Worm (Caenorhabditis elegans) whole organism, L1 larva: ENCODE data around the gene K08B5.1.

Experiments
- C16A3.4 ChIP-seq: fragments of 150-350 bp; optimal IDR thresholded peaks from 2 replicates; lab custom pipeline; 2014; ENCODE audit warnings: missing biosample characterization, missing genetic modification characterization
- Y116A8C.19 ChIP-seq: sonication (generic microtip); optimal IDR thresholded peaks from 2 replicates; lab custom pipeline; 2016; ENCODE audit warnings: missing compliant biosample characterization, missing genetic modification characterization, borderline replicate concordance
- aha-1 ChIP-seq: fragments of 150-350 bp; optimal IDR thresholded peaks from 2 replicates; lab custom pipeline; 2014; ENCODE audit warnings: missing biosample characterization, missing genetic modification characterization
- blmp-1 ChIP-seq: fragments of 150-350 bp; optimal IDR thresholded peaks from 2 replicates; lab custom pipeline; 2014; ENCODE audit warnings: missing biosample characterization, missing genetic modification characterization
- ceh-63 ChIP-seq: fragments of 200-800 bp; sonication (Bioruptor generic); optimal IDR thresholded peaks from 2 replicates; lab custom pipeline; 2018; ENCODE audit warnings: mild to moderate bottlenecking, missing genetic modification characterization, missing compliant biosample characterization
- ceh-90 ChIP-seq: sonication (generic microtip); optimal IDR thresholded peaks from 2 replicates; lab custom pipeline; 2016; ENCODE audit warnings: missing genetic modification characterization, missing compliant biosample characterization
- dsc-1 ChIP-seq: sonication (generic microtip); optimal IDR thresholded peaks from 2 replicates; lab custom pipeline; 2016; ENCODE audit warnings: mild to moderate bottlenecking, missing genetic modification characterization, missing compliant biosample characterization
- efl-1 ChIP-seq, 4 experiments: fragments of 150-350 bp; optimal IDR thresholded peaks in 3 of 4; peaks in 1 of 4; 1 replicate in 1 of 4; 2 replicates in 3 of 4; lab custom pipeline; 2014; ENCODE audit warnings: missing biosample characterization in 2 of 4, missing genetic modification characterization in 2 of 4, missing genetic modification reagents in 2 of 4
- efl-3 ChIP-seq: fragments of 200-800 bp; sonication (Bioruptor generic); optimal IDR thresholded peaks from 2 replicates; lab custom pipeline; 2018; ENCODE audit warnings: mild to moderate bottlenecking, missing genetic modification characterization, missing compliant biosample characterization
- egl-13 ChIP-seq: sonication (generic microtip); optimal IDR thresholded peaks from 2 replicates; lab custom pipeline; 2016; ENCODE audit warnings: missing genotype, missing genetic modification reagents, missing genetic modification characterization, missing compliant biosample characterization
- ets-5 ChIP-seq: fragments of 200-800 bp; sonication (Bioruptor generic); IDR thresholded peaks from 2 replicates; pipeline ENCODE4 v1.3.6; 2022; ENCODE audit warnings: missing genetic modification characterization, missing compliant biosample characterization
- fkh-8 ChIP-seq: sonication (generic microtip); optimal IDR thresholded peaks from 2 replicates; lab custom pipeline; 2016; ENCODE audit warnings: mild to moderate bottlenecking, missing genetic modification characterization, missing compliant biosample characterization
- grh-1 ChIP-seq: fragments of 200-800 bp; sonication (Bioruptor generic); IDR thresholded peaks from 2 replicates; pipeline ENCODE4 v1.3.6; 2022; ENCODE audit warnings: missing genetic modification reagents, missing genetic modification characterization, missing compliant biosample characterization
- hlh-17 ChIP-seq: fragments of 200-800 bp; sonication (Bioruptor generic); optimal IDR thresholded peaks from 2 replicates; lab custom pipeline; 2018; ENCODE audit warnings: missing genetic modification characterization, mild to moderate bottlenecking, missing compliant biosample characterization, moderate library complexity, borderline replicate concordance
- hlh-4 ChIP-seq: sonication (generic microtip); optimal IDR thresholded peaks from 2 replicates; lab custom pipeline; 2016; ENCODE audit warnings: mild to moderate bottlenecking, missing genetic modification characterization, missing compliant biosample characterization
- hpl-2 ChIP-seq: fragments of 150-350 bp; optimal IDR thresholded peaks from 2 replicates; lab custom pipeline; 2014; ENCODE audit warnings: missing biosample characterization, missing genetic modification reagents, missing genetic modification characterization
- irx-1 ChIP-seq: sonication (generic microtip); optimal IDR thresholded peaks from 2 replicates; lab custom pipeline; 2016; ENCODE audit warnings: missing genetic modification characterization, missing compliant biosample characterization
- isw-1 ChIP-seq: fragments of 200-800 bp; sonication (Bioruptor generic); IDR thresholded peaks from 2 replicates; pipeline ENCODE4 v1.3.6; 2022; ENCODE audit warnings: missing genetic modification characterization, missing compliant biosample characterization
- jun-1 ChIP-seq: fragments of 150-350 bp; optimal IDR thresholded peaks from 2 replicates; lab custom pipeline; 2014; ENCODE audit warnings: missing biosample characterization, missing genetic modification reagents, missing genetic modification characterization
- lin-13 ChIP-seq: fragments of 150-350 bp; optimal IDR thresholded peaks from 2 replicates; lab custom pipeline; 2014; ENCODE audit warnings: missing biosample characterization, missing genetic modification reagents, missing genetic modification characterization
- lin-14 ChIP-seq: fragments of 200-800 bp; sonication (Bioruptor generic); optimal IDR thresholded peaks from 2 replicates; lab custom pipeline; 2018; ENCODE audit warnings: mild to moderate bottlenecking, missing genetic modification characterization, moderate library complexity, missing compliant biosample characterization
- lin-35 ChIP-seq, 2 experiments: fragments of 150-350 bp; optimal IDR thresholded peaks; 2 replicates each; lab custom pipeline; 2014; ENCODE audit warnings: missing biosample characterization in 2 of 2, missing genetic modification characterization in 2 of 2, missing genetic modification reagents in 2 of 2
- lin-39 ChIP-seq: fragments of 150-350 bp; optimal IDR thresholded peaks from 2 replicates; lab custom pipeline; 2014; ENCODE audit warnings: missing biosample characterization, missing genetic modification reagents, missing genetic modification characterization
- lsy-2 ChIP-seq, 2 experiments: fragments of 150-350 bp; optimal IDR thresholded peaks; 2 replicates each; lab custom pipeline; 2014; ENCODE audit warnings: missing biosample characterization in 2 of 2, missing genetic modification characterization in 2 of 2
- mab-9 ChIP-seq: fragments of 200-800 bp; sonication (Bioruptor generic); IDR thresholded peaks from 2 replicates; pipeline ENCODE4 v1.3.6; 2022; ENCODE audit warnings: missing genetic modification reagents, missing genetic modification characterization, missing compliant biosample characterization
- mdl-1 ChIP-seq, 2 experiments: fragments of 150-350 bp; optimal IDR thresholded peaks; 2 replicates each; lab custom pipeline; 2014 to 2017; ENCODE audit warnings: missing biosample characterization in 2 of 2, missing genetic modification characterization in 2 of 2, inconsistent platforms in 1 of 2
- nhr-11 ChIP-seq: fragments of 150-350 bp; optimal IDR thresholded peaks from 2 replicates; lab custom pipeline; 2014; ENCODE audit warnings: missing biosample characterization, missing genetic modification characterization
- nhr-28 ChIP-seq: fragments of 150-350 bp; optimal IDR thresholded peaks from 2 replicates; lab custom pipeline; 2014; ENCODE audit warnings: missing biosample characterization, missing genetic modification characterization
- nhr-71 ChIP-seq: sonication (generic microtip); optimal IDR thresholded peaks from 2 replicates; lab custom pipeline; 2016; ENCODE audit warnings: mild to moderate bottlenecking, missing genetic modification characterization, moderate library complexity, missing compliant biosample characterization
- nhr-85 ChIP-seq: sonication (generic microtip); peaks from one replicate; lab custom pipeline; 2016; ENCODE audit warnings: missing genetic modification characterization, inconsistent platforms, missing compliant biosample characterization
- pag-3 ChIP-seq: sonication (generic microtip); optimal IDR thresholded peaks from 2 replicates; lab custom pipeline; 2017; ENCODE audit warnings: missing genetic modification characterization, mild to moderate bottlenecking, missing compliant biosample characterization, antibody characterized with exemption, borderline replicate concordance; ENCODE audit not compliant: insufficient read depth
- pax-3 ChIP-seq: fragments of 200-800 bp; sonication (Bioruptor generic); optimal IDR thresholded peaks from 2 replicates; lab custom pipeline; 2018; ENCODE audit warnings: mild to moderate bottlenecking, missing genetic modification characterization, moderate library complexity, missing compliant biosample characterization
- rnt-1 ChIP-seq: sonication (generic microtip); optimal IDR thresholded peaks from 2 replicates; lab custom pipeline; 2016; ENCODE audit warnings: mild to moderate bottlenecking, missing genetic modification characterization, moderate library complexity, missing compliant biosample characterization
- skn-1 ChIP-seq: fragments of 150-350 bp; optimal IDR thresholded peaks from 2 replicates; lab custom pipeline; 2014; ENCODE audit warnings: missing biosample characterization, missing genetic modification characterization
- snpc-4 ChIP-seq: fragments of 150-350 bp; optimal IDR thresholded peaks from 2 replicates; lab custom pipeline; 2014; ENCODE audit warnings: missing biosample characterization, missing genetic modification characterization
- snu-23 ChIP-seq: sonication (generic microtip); optimal IDR thresholded peaks from 2 replicates; lab custom pipeline; 2016; ENCODE audit warnings: missing genetic modification characterization, missing compliant biosample characterization
- sup-37 ChIP-seq: fragments of 200-800 bp; sonication (Bioruptor generic); optimal IDR thresholded peaks from 2 replicates; lab custom pipeline; 2018; ENCODE audit warnings: mild to moderate bottlenecking, missing genetic modification characterization, missing compliant biosample characterization
- swsn-7 ChIP-seq: sonication (generic microtip); optimal IDR thresholded peaks from 2 replicates; lab custom pipeline; 2016; ENCODE audit warnings: missing genetic modification characterization, missing compliant biosample characterization
- tbx-2 ChIP-seq: sonication (generic microtip); optimal IDR thresholded peaks from 2 replicates; lab custom pipeline; 2016; ENCODE audit warnings: missing genetic modification characterization, missing compliant biosample characterization
- tlp-1 ChIP-seq: fragments of 150-350 bp; optimal IDR thresholded peaks from 2 replicates; lab custom pipeline; 2014; ENCODE audit warnings: missing biosample characterization, missing genetic modification characterization
- unc-62 ChIP-seq: fragments of 150-350 bp; optimal IDR thresholded peaks from 2 replicates; lab custom pipeline; 2014; ENCODE audit warnings: missing biosample characterization, missing genetic modification reagents, missing genetic modification characterization
- unc-86 ChIP-seq: sonication (generic microtip); optimal IDR thresholded peaks from 2 replicates; lab custom pipeline; 2016; ENCODE audit warnings: missing genetic modification characterization, missing compliant biosample characterization
- unc-98 ChIP-seq: fragments of 200-800 bp; sonication (Bioruptor generic); IDR thresholded peaks from 2 replicates; pipeline ENCODE4 v1.3.6; 2022; ENCODE audit warnings: missing genetic modification characterization, missing compliant biosample characterization
- xbp-1 ChIP-seq: sonication (generic microtip); optimal IDR thresholded peaks from 2 replicates; lab custom pipeline; 2016; ENCODE audit warnings: missing genetic modification characterization, missing compliant biosample characterization
- zag-1 ChIP-seq: fragments of 150-350 bp; optimal IDR thresholded peaks from 2 replicates; lab custom pipeline; 2014; ENCODE audit warnings: missing biosample characterization, missing genetic modification characterization
- ztf-11 ChIP-seq, 2 experiments: sonication (generic microtip); optimal IDR thresholded peaks; 2 replicates each; lab custom pipeline; 2016 to 2017; ENCODE audit warnings: missing genetic modification characterization in 2 of 2, missing biosample characterization in 1 of 2, missing compliant biosample characterization in 1 of 2
- ztf-4 ChIP-seq: fragments of 150-350 bp; optimal IDR thresholded peaks from 2 replicates; lab custom pipeline; 2014; ENCODE audit warnings: missing biosample characterization, missing genetic modification characterization

Gene K08B5.1

ce11 chrX:16553845-16554426 is 4.3 kb upstream of the K08B5.1 start, which contains the start of gene K08B5.2 (continued):
- peak in 1 of 2 experiments; percentile 6 for TF ChIP-seq efl-1 (optimal IDR thresholded peaks at IDR 0.05; lab: Kevin White, UChicago)
- no peak for TF ChIP-seq efl-1 (GFP tag; optimal IDR thresholded peaks at IDR 0.05 in 1 of 2; lab: Kevin White, UChicago)
- TF ChIP-seq isw-1 (GFP tag; lab: Robert Waterston, UW) = no peak
- TF ChIP-seq nhr-71 = peak; percentile 48
- TF ChIP-seq lin-13 = no peak
- peak; percentile 25 for TF ChIP-seq dsc-1 (tag; lab: Kevin White, UChicago)
- TF ChIP-seq C16A3.4 (tag; lab: Kevin White, UChicago) = no peak
- no peak for TF ChIP-seq ztf-11 (tag; optimal IDR thresholded peaks at IDR 0.05; lab: Kevin White, UChicago)
- TF ChIP-seq fkh-8 (tag; lab: Kevin White, UChicago) = no peak
- no peak for TF ChIP-seq aha-1 (tag; lab: Kevin White, UChicago)
- no peak for TF ChIP-seq ets-5 (GFP tag; lab: Robert Waterston, UW)
- TF ChIP-seq hlh-17 (GFP tag; lab: Kevin White, UChicago) = no peak
- no peak for TF ChIP-seq hpl-2 (GFP tag; lab: Kevin White, UChicago)
- TF ChIP-seq unc-86 (tag; lab: Kevin White, UChicago) = no peak
- TF ChIP-seq skn-1 (tag; lab: Kevin White, UChicago) = no peak

- TF ChIP-seq blmp-1 (tag; lab: Kevin White, UChicago) (peak; percentile 93), nhr-85 (tag; lab: Kevin White, UChicago) (peak; percentile 89), lin-14 (peak; percentile 56), hlh-4 (tag; lab: Kevin White, UChicago) (no peak)
These were observed 2.5 kb upstream of the K08B5.1 start for ce11 chrX:16555726-16556125.

ce11 chrX:16558776-16559175 is 542 bp downstream of the K08B5.1 start:
- no peak for TF ChIP-seq zag-1 (tag; lab: Kevin White, UChicago)
- TF ChIP-seq skn-1 (tag; lab: Kevin White, UChicago) = no peak
- peak; percentile 54 for TF ChIP-seq snu-23
- TF ChIP-seq hlh-17 (GFP tag; lab: Kevin White, UChicago) = no peak
- TF ChIP-seq lsy-2 (tag; optimal IDR thresholded peaks at IDR 0.05; lab: Kevin White, UChicago) = peak; percentile 14 to 23
- no peak for TF ChIP-seq grh-1
- TF ChIP-seq efl-1 (optimal IDR thresholded peaks at IDR 0.05; lab: Kevin White, UChicago) = no peak
- TF ChIP-seq efl-1 (GFP tag; optimal IDR thresholded peaks at IDR 0.05 in 1 of 2; lab: Kevin White, UChicago) = peak in 1 of 2 experiments; percentile 78
- TF ChIP-seq ceh-63 (GFP tag; lab: Kevin White, UChicago) = no peak
- TF ChIP-seq lin-39 = peak; percentile 39
- TF ChIP-seq tlp-1 (tag; lab: Kevin White, UChicago) = no peak
- TF ChIP-seq jun-1 (tag; lab: Kevin White, UChicago) = peak; percentile 23
- no peak for TF ChIP-seq ztf-4 (tag; lab: Kevin White, UChicago)
- TF ChIP-seq nhr-11 (tag; lab: Kevin White, UChicago) = no peak
- peak; percentile 17 for TF ChIP-seq rnt-1 (tag; lab: Kevin White, UChicago)
- TF ChIP-seq egl-13 (tag; lab: Kevin White, UChicago) = no peak
- TF ChIP-seq unc-62 = no peak
- TF ChIP-seq mdl-1 (tag; optimal IDR thresholded peaks at IDR 0.05; lab: Kevin White, UChicago) = no peak
- no peak for TF ChIP-seq sup-37 (GFP tag; lab: Kevin White, UChicago)
- TF ChIP-seq Y116A8C.19 = no peak
- TF ChIP-seq irx-1 (tag; lab: Kevin White, UChicago) = peak; percentile 10
- TF ChIP-seq xbp-1 = no peak
- TF ChIP-seq ztf-11 (tag; optimal IDR thresholded peaks at IDR 0.05; lab: Kevin White, UChicago) = no peak
- TF ChIP-seq mab-9 (GFP tag; lab: Robert Waterston, UW) = no peak
- TF ChIP-seq C16A3.4 (tag; lab: Kevin White, UChicago) = peak; percentile 15
- TF ChIP-seq hlh-4 (tag; lab: Kevin White, UChicago) = no peak
- TF ChIP-seq lin-35 (GFP tag; optimal IDR thresholded peaks at IDR 0.05; lab: Kevin White, UChicago) = peak in 1 of 2 experiments; percentile 51
- no peak for TF ChIP-seq pag-3 (tag; lab: Kevin White, UChicago)
- no peak for TF ChIP-seq ceh-90
- TF ChIP-seq lin-13 = peak; percentile 2
- peak; percentile 16 for TF ChIP-seq swsn-7 (tag; lab: Kevin White, UChicago)
- no peak for TF ChIP-seq unc-98 (GFP tag; lab: Robert Waterston, UW)
- no peak for TF ChIP-seq hpl-2 (GFP tag; lab: Kevin White, UChicago)
- no peak for TF ChIP-seq snpc-4 (tag; lab: Kevin White, UChicago)
- TF ChIP-seq nhr-28 (tag; lab: Kevin White, UChicago) = no peak
- peak; percentile 4 for TF ChIP-seq tbx-2 (tag; lab: Kevin White, UChicago)
- no peak for TF ChIP-seq pax-3 (tag; lab: Kevin White, UChicago)
- TF ChIP-seq efl-3 (GFP tag; lab: Kevin White, UChicago) = no peak
